Worm (Caenorhabditis elegans): ENCODE measurements around the gene agxt-1.

DNA sequence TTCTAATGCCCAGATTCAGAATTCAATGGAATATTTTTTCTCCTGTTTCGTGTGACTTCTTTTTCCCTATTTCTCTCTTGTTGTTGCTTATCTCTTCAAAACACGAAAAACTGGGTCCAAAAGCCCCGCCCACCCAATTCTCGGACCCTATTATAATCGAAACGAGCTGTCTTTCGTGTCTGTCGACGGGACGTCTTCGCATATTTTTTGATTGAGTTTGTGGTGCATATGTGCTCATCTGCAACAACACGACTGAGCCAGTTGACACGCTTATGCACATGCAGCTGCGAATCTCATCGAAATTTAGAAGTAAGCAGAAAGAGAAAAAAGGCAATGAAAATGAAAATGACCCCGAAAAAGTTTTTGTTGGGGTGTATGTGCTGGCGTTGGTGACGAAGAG is 14.5 kb upstream of the agxt-1 start:
- TF ChIP-seq ama-1 (optimal IDR thresholded peaks at IDR 0.05) (no peak), nhr-237 (tag; optimal IDR thresholded peaks at IDR 0.05) (no peak)
